Worm (Caenorhabditis elegans): ENCODE results near the gene F31F6.2.

- TF ChIP-seq mdl-1 (tag; optimal IDR thresholded peaks at IDR 0.05) (no peak), dsc-1 (tag; optimal IDR thresholded peaks at IDR 0.05) (no peak), hlh-17 (GFP tag; optimal IDR thresholded peaks at IDR 0.05; ENCODE audit: borderline replicate concordance) (no peak), lin-15B (tag; optimal IDR thresholded peaks at IDR 0.05) (no peak), nhr-71 (tag; optimal IDR thresholded peaks at IDR 0.05) (no peak), lir-3 (tag; optimal IDR thresholded peaks at IDR 0.05; ENCODE audit: poor library complexity) (no peak), unc-62 (GFP tag; optimal IDR thresholded peaks at IDR 0.05) (no peak), lsy-2 (tag; optimal IDR thresholded peaks at IDR 0.05) (no peak), blmp-1 (tag; optimal IDR thresholded peaks at IDR 0.05) (no peak), lin-39 (tag; optimal IDR thresholded peaks at IDR 0.05) (no peak), ceh-82 (tag; optimal IDR thresholded peaks at IDR 0.05) (no peak), irx-1 (tag; optimal IDR thresholded peaks at IDR 0.05) (no peak), nhr-28 (tag; optimal IDR thresholded peaks at IDR 0.05) (no peak), jun-1 (tag; optimal IDR thresholded peaks at IDR 0.05) (no peak)
Measured at ce11 chrX:14875668-14876067, 4.0 kb upstream of the F31F6.2 start, which contains the start of gene sssh-1.

Measured in whole organism, L1 larva.